Fruit fly (Drosophila melanogaster) whole organism, embryonic: ENCODE results near the gene CG6753.

Source experiments
- Asciz ChIP-seq: fragments of 200-800 bp; sonication (Bioruptor generic); optimal IDR thresholded peaks from 2 replicates; lab custom pipeline; 2017; ENCODE audit warnings: missing biosample characterization, mild to moderate bottlenecking, missing genetic modification characterization, missing genetic modification reagents
- CG14050 ChIP-seq: fragments of 200-800 bp; sonication (Bioruptor generic); IDR thresholded peaks from 3 replicates; pipeline ENCODE4 v1.3.6; 2022; ENCODE audit warnings: missing biosample characterization, missing genetic modification characterization
- CG17568 ChIP-seq: fragments of 200-800 bp; sonication (Bioruptor generic); optimal IDR thresholded peaks from 2 replicates; lab custom pipeline; 2018; ENCODE audit warnings: missing biosample characterization, mild to moderate bottlenecking, missing genetic modification characterization, moderate library complexity
- CG17912 ChIP-seq: fragments of 200-800 bp; sonication (Bioruptor generic); optimal IDR thresholded peaks from 2 replicates; lab custom pipeline; 2018; ENCODE audit warnings: missing biosample characterization, mild to moderate bottlenecking, missing genetic modification characterization
- CG30431 ChIP-seq: fragments of 200-800 bp; sonication (Bioruptor generic); optimal IDR thresholded peaks from 2 replicates; lab custom pipeline; 2017; ENCODE audit warnings: missing biosample characterization, missing genetic modification characterization
- CG34422 ChIP-seq: fragments of 200-800 bp; sonication (Bioruptor generic); IDR thresholded peaks from 3 replicates; pipeline ENCODE4 v1.3.6; 2022; ENCODE audit warnings: missing biosample characterization, missing genetic modification characterization
- CG6854 ChIP-seq: fragments of 200-800 bp; sonication (Bioruptor generic); optimal IDR thresholded peaks from 3 replicates; lab custom pipeline; 2017; ENCODE audit warnings: missing biosample characterization, mild to moderate bottlenecking, missing genetic modification characterization
- CrebB ChIP-seq: fragments of 200-800 bp; sonication (Bioruptor generic); optimal IDR thresholded peaks from 3 replicates; lab custom pipeline; 2018; ENCODE audit warnings: missing biosample characterization, mild to moderate bottlenecking, missing genetic modification characterization
- Dad ChIP-seq: fragments of 200-800 bp; sonication (Bioruptor generic); optimal IDR thresholded peaks from 3 replicates; lab custom pipeline; 2016; ENCODE audit warnings: missing biosample characterization, missing genetic modification characterization
- Ets65A ChIP-seq: fragments of 200-800 bp; sonication (Bioruptor generic); peaks from one replicate; lab custom pipeline; 2016; ENCODE audit warnings: missing biosample characterization, missing genetic modification characterization
- Hr39 ChIP-seq: fragments of >200 bp; optimal IDR thresholded peaks from 2 replicates; lab custom pipeline; 2017
- Med ChIP-seq: fragments of 200-800 bp; sonication (Bioruptor generic); peaks from one replicate; lab custom pipeline; 2016; ENCODE audit warnings: missing biosample characterization, missing genetic modification characterization, mild to moderate bottlenecking, inconsistent platforms, moderate library complexity
- Pdp1 ChIP-seq, 2 experiments: fragments of 200-800 bp; sonication (Bioruptor generic); optimal IDR thresholded peaks; 3 replicates each; lab custom pipeline; 2016; ENCODE audit warnings: missing biosample characterization in 2 of 2, missing genetic modification characterization in 2 of 2, mild to moderate bottlenecking in 1 of 2, moderate library complexity in 1 of 2
- Ptx1 ChIP-seq: fragments of 200-800 bp; sonication (Bioruptor generic); IDR thresholded peaks from 2 replicates; pipeline ENCODE4 v1.3.6; 2022; ENCODE audit warnings: missing biosample characterization, missing genetic modification characterization
- abd-A ChIP-seq: fragments of 200-800 bp; sonication (Bioruptor generic); optimal IDR thresholded peaks from 3 replicates; lab custom pipeline; 2019; ENCODE audit warnings: missing biosample characterization, mild to moderate bottlenecking, missing genetic modification characterization, moderate library complexity
- bowl ChIP-seq: fragments of 200-800 bp; sonication (Bioruptor generic); IDR thresholded peaks from 2 replicates; pipeline ENCODE4 v1.3.6; 2022; ENCODE audit warnings: missing biosample characterization, missing genetic modification characterization
- caup ChIP-seq: fragments of 200-800 bp; sonication (Bioruptor generic); optimal IDR thresholded peaks from 3 replicates; lab custom pipeline; 2017; ENCODE audit warnings: missing biosample characterization, mild to moderate bottlenecking, missing genetic modification characterization, moderate library complexity; ENCODE audit not compliant: severe bottlenecking
- exex ChIP-seq: fragments of 200-800 bp; sonication (Bioruptor generic); optimal IDR thresholded peaks from 4 replicates; lab custom pipeline; 2018; ENCODE audit warnings: missing biosample characterization, mild to moderate bottlenecking, missing genetic modification characterization, moderate library complexity
- fd64A ChIP-seq: fragments of 200-800 bp; sonication (Bioruptor generic); optimal IDR thresholded peaks from 3 replicates; lab custom pipeline; 2018; ENCODE audit warnings: missing biosample characterization, mild to moderate bottlenecking, missing genetic modification characterization
- grau ChIP-seq: fragments of 200-800 bp; optimal IDR thresholded peaks from 3 replicates; lab custom pipeline; 2019; ENCODE audit warnings: missing biosample characterization, mild to moderate bottlenecking, missing genetic modification characterization, moderate library complexity
- kah ChIP-seq: fragments of 200-800 bp; sonication (Bioruptor generic); optimal IDR thresholded peaks from 2 replicates; lab custom pipeline; 2018; ENCODE audit warnings: missing biosample characterization, mild to moderate bottlenecking, missing genetic modification characterization
- onecut ChIP-seq: fragments of 200-800 bp; sonication (Bioruptor generic); IDR thresholded peaks from 2 replicates; pipeline ENCODE4 v1.3.6; 2022; ENCODE audit warnings: missing biosample characterization, missing genetic modification characterization
- psq ChIP-seq: fragments of 200-800 bp; sonication (Bioruptor generic); optimal IDR thresholded peaks from 2 replicates; lab custom pipeline; 2017; ENCODE audit warnings: missing biosample characterization, missing genetic modification characterization
- repo ChIP-seq: fragments of 200-800 bp; sonication (Bioruptor generic); optimal IDR thresholded peaks from 2 replicates; lab custom pipeline; 2016; ENCODE audit warnings: missing biosample characterization, missing genetic modification characterization
- ro ChIP-seq: fragments of 200-800 bp; sonication (Bioruptor generic); IDR thresholded peaks from 2 replicates; pipeline ENCODE4 v1.3.6; 2022; ENCODE audit warnings: missing biosample characterization, missing genetic modification characterization
- sens ChIP-seq: fragments of 200-800 bp; sonication (Bioruptor generic); peaks from one replicate; lab custom pipeline; 2016; ENCODE audit warnings: missing biosample characterization, missing genetic modification characterization
- so ChIP-seq: fragments of 200-800 bp; sonication (Bioruptor generic); IDR thresholded peaks from 3 replicates; pipeline ENCODE4 v1.3.6; 2022; ENCODE audit warnings: missing biosample characterization, missing genetic modification characterization
- sqz ChIP-seq: fragments of 200-800 bp; sonication (Bioruptor generic); optimal IDR thresholded peaks from 3 replicates; lab custom pipeline; 2018; ENCODE audit warnings: missing biosample characterization, mild to moderate bottlenecking, missing genetic modification characterization
- stwl ChIP-seq: fragments of 200-800 bp; sonication (Bioruptor generic); optimal IDR thresholded peaks from 3 replicates; lab custom pipeline; 2018; ENCODE audit warnings: missing biosample characterization, mild to moderate bottlenecking, missing genetic modification characterization, moderate library complexity
- sug ChIP-seq: fragments of 200-800 bp; optimal IDR thresholded peaks from 2 replicates; lab custom pipeline; 2019; ENCODE audit warnings: missing biosample characterization, mild to moderate bottlenecking, missing genetic modification characterization, moderate library complexity
- unc-4 ChIP-seq: fragments of 200-800 bp; sonication (Bioruptor generic); IDR thresholded peaks from 2 replicates; pipeline ENCODE4 v1.3.6; 2022; ENCODE audit warnings: missing biosample characterization, missing genetic modification characterization; ENCODE audit not compliant: partially characterized antibody
- z ChIP-seq: fragments of 200-800 bp; sonication (Bioruptor generic); IDR thresholded peaks from 3 replicates; pipeline ENCODE4 v1.3.6; 2022; ENCODE audit warnings: missing biosample characterization, missing genetic modification characterization

Gene CG6753

dm6 chr3R:12626674-12627382, 15.5 kb downstream of the CG6753 start (continued):
- TF ChIP-seq kah = no peak
- peak; percentile 81 for TF ChIP-seq sens (GFP tag; lab: Kevin White, UChicago)
- peak; percentile 10 for TF ChIP-seq caup
- peak; percentile 54 for TF ChIP-seq exex (tag; lab: Kevin White, UChicago)
- TF ChIP-seq Asciz (GFP tag; lab: Kevin White, UChicago) = peak; percentile 15
- peak; percentile 42 for TF ChIP-seq sqz
- peak; percentile 88 for TF ChIP-seq psq (GFP tag; lab: Kevin White, UChicago)
- peak; percentile 12 for TF ChIP-seq CG17912 (GFP tag; lab: Kevin White, UChicago)
- TF ChIP-seq sug (tag; lab: Kevin White, UChicago) = peak; percentile 27
- peak; percentile 69 for TF ChIP-seq Med (GFP tag; lab: Kevin White, UChicago)
- TF ChIP-seq stwl (tag; lab: Kevin White, UChicago) = peak; percentile 16
- peak; percentile 98 for TF ChIP-seq onecut (GFP tag; lab: Robert Waterston, UW)

dm6 chr3R:12624913-12625312, 17.4 kb downstream of the CG6753 start:
- TF ChIP-seq grau (tag; lab: Kevin White, UChicago) = no peak
- TF ChIP-seq Ets65A (GFP tag; lab: Kevin White, UChicago) = peak; percentile 93
- no peak for TF ChIP-seq Dad (GFP tag; lab: Kevin White, UChicago)
- 0 out of 2 replicates have a peak, but pooled peaks have one; percentile 26 for TF ChIP-seq bowl (GFP tag; lab: Robert Waterston, UW)
- TF ChIP-seq, all 482 proteins: peak for 2

DNA sequence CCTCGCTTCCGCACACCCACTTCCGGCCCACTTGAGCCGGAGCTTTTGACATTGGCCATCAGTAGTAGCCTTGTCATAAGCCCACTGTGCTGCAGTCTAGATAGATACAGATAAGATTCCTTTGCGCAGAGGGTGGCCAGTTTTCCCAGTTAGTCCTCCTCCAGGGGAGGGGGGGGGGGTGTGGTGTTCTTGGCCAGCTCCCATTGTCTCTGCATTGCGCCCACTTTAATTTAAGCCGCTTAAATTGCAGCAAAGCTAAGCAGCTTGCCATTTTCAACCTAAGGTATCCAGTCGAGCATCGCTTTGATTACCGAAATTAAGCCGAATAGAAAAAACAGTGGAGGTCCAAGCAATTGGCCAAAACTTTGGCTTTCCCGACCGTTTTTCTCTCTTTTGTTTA, 19.5 kb downstream of the CG6753 start:
- TF ChIP-seq so (GFP tag; lab: Robert Waterston, UW) (0 out of 3 replicates have a peak, but pooled peaks have one; percentile 18), CG34422 (GFP tag; lab: Robert Waterston, UW) (no peak), Hr39 (lab: Kevin White, UChicago) (peak; percentile 39)

DNA sequence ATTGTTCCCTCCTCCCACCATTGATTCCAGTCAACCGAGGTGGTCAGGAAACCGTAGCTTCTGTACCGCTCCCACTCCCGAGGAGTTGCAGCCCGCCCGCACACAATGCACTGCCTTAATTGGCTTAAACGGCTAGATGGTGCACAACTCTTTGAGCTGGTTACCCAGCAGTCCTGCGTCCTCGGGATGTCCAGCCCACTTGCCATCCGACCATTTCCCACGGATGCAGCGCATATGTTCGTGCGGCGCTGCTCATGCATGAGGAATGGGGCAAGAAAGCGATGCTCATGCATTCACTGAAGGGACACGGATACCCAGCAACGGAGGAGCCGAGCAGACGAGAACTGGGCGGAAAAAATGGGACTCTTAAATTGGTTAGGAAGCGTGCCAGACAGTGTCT, 26.7 kb downstream of the CG6753 start:
- TF ChIP-seq Ets65A (GFP tag; lab: Kevin White, UChicago) (peak; percentile 91), CG6854 (GFP tag; lab: Kevin White, UChicago) (no peak)
- TF ChIP-seq, all 482 proteins: peak for 1

DNA sequence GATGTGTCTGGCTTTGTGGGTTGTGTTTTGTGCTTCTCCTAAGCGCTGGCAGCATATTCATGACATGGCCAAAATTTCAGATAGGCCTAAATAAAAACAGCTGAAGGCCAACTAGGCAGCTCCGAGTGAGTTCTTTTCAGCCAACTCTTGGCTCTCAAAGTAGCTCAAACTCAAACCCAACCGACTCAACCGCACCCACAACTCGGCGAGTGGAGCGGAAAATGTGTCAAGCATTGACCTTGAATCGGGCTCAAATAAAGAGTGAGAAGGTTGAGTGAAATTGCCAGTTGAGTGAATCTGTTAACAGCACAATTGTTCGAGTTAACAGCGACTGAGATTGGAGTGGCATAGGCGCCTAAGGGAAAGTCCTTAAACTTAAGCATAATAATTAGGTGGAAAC, 30.3 kb downstream of the CG6753 start:
- TF ChIP-seq Ets65A (GFP tag; lab: Kevin White, UChicago) = no peak
- peak; percentile 1 for TF ChIP-seq abd-A (tag; lab: Kevin White, UChicago)
- no peak for TF ChIP-seq repo (GFP tag; lab: Kevin White, UChicago)
- TF ChIP-seq z (GFP tag; lab: Robert Waterston, UW) = peak; percentile 97
- no peak for TF ChIP-seq fd64A (GFP tag; lab: Kevin White, UChicago)
- no peak for TF ChIP-seq CrebB (tag; lab: Kevin White, UChicago)
- no peak for TF ChIP-seq unc-4
- TF ChIP-seq ro = no peak
- TF ChIP-seq CG30431 (GFP tag; lab: Kevin White, UChicago) = no peak
- no peak for TF ChIP-seq Pdp1 (GFP tag; optimal IDR thresholded peaks at IDR 0.05; lab: Kevin White, UChicago)
- no peak for TF ChIP-seq CG17568 (GFP tag; lab: Kevin White, UChicago)
- TF ChIP-seq Ptx1 = no peak
- no peak for TF ChIP-seq CG14050 (GFP tag; lab: Robert Waterston, UW)
- TF ChIP-seq, all 482 proteins: peak for 2
